Fruit fly (Drosophila melanogaster) whole organism, prepupa: ENCODE measurements around the gene Sf3b2.

Source experiments
- Blimp-1 ChIP-seq: fragments of 200-800 bp; sonication (Bioruptor generic); optimal IDR thresholded peaks from 3 replicates; lab custom pipeline; 2017; ENCODE audit warnings: missing biosample characterization, missing genetic modification characterization, mild to moderate bottlenecking, moderate library complexity, missing genetic modification reagents
- Ets21C ChIP-seq: fragments of 200-800 bp; sonication (Bioruptor generic); optimal IDR thresholded peaks from 3 replicates; lab custom pipeline; 2016; ENCODE audit warnings: missing biosample characterization, missing genetic modification characterization
- Hr39 ChIP-seq: fragments of 200-800 bp; sonication (Bioruptor generic); optimal IDR thresholded peaks from 2 replicates; lab custom pipeline; 2016; ENCODE audit warnings: missing biosample characterization, missing genetic modification characterization
- Sox102F ChIP-seq: fragments of 200-800 bp; sonication (Bioruptor generic); optimal IDR thresholded peaks from 2 replicates; lab custom pipeline; 2016; ENCODE audit warnings: missing biosample characterization, mild to moderate bottlenecking, missing genetic modification characterization

- TF ChIP-seq Hr39 (GFP tag; lab: Kevin White, UChicago) (no peak), Sox102F (no peak), Ets21C (GFP tag; lab: Kevin White, UChicago) (no peak), Blimp-1 (no peak)
Observed at dm6 chr2L:2976829-2977228, 52.1 kb downstream of the Sf3b2 start, which contains the start of the genes CG9641 and CG3165.
